Worm (Caenorhabditis elegans) whole organism, midembryonic: ENCODE results near the gene gar-2.

Experiments used
- cog-1 ChIP-seq: sonication (generic microtip); optimal IDR thresholded peaks from 2 replicates; lab custom pipeline; 2016; ENCODE audit warnings: missing genetic modification characterization, missing compliant biosample characterization
- klf-2 ChIP-seq: fragments of 200-800 bp; sonication (Bioruptor generic); conservative IDR thresholded peaks from 2 replicates; pipeline ENCODE4 v1.3.6; 2022; ENCODE audit warnings: missing genetic modification reagents, missing genetic modification characterization, missing compliant biosample characterization
- tab-1 ChIP-seq: fragments of 200-800 bp; sonication (Bioruptor generic); IDR thresholded peaks from 2 replicates; pipeline ENCODE4 v1.3.6; 2022; ENCODE audit warnings: missing genetic modification characterization, missing compliant biosample characterization
- ztf-23 ChIP-seq: fragments of 200-800 bp; sonication (Bioruptor generic); IDR thresholded peaks from 2 replicates; pipeline ENCODE4 v1.3.6; 2022; ENCODE audit warnings: missing genetic modification reagents, missing genetic modification characterization, missing compliant biosample characterization
- ztf-29 ChIP-seq: fragments of 200-800 bp; sonication (Bioruptor generic); IDR thresholded peaks from 2 replicates; pipeline ENCODE4 v1.3.6; 2022; ENCODE audit warnings: missing genetic modification reagents, missing genetic modification characterization, missing compliant biosample characterization

DNA sequence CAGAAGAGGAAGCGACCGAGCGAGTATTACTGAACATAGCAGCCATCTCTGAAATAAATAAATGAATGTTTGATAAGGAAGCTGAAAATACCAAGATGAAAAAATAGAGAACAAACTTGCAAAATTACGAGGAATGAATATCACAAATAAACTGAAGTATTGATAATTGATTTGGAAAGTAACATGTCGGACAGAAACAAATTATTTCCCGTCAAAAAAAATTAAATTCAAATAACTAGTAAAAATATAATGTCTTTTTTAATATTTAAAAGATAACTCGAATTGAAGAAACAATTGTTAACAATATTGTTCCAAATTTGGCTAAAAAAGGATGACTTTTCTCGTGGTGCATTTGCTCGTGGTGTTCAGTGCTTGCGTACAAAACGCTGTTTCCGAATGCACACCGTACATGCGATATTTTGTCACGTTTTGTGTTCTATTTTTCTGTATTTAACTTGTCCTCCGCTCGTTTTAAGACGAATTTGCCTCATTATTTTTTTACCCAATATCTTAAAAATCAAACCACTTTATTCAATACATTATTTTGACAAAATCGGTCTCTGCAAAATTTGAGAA is 32.8 kb downstream of the gar-2 start, which contains the start of gene rpn-13:
- TF ChIP-seq klf-2 (no peak), ztf-23 (GFP tag; lab: Robert Waterston, UW) (no peak), cog-1 (tag; lab: Kevin White, UChicago) (no peak), tab-1 (no peak), ztf-29 (no peak)
